Fruit fly (Drosophila melanogaster) whole organism, prepupa: ENCODE results near the gene CG6330.
A peak's percentile ranks its signal among the peaks of the same experiment; 100 is the strongest.

Experiments used
- Blimp-1 ChIP-seq: fragments of 200-800 bp; sonication (Bioruptor generic); optimal IDR thresholded peaks from 3 replicates; lab custom pipeline; 2017; ENCODE audit warnings: missing biosample characterization, missing genetic modification characterization, mild to moderate bottlenecking, moderate library complexity, missing genetic modification reagents
- CG10631 ChIP-seq: fragments of 200-800 bp; sonication (Bioruptor generic); optimal IDR thresholded peaks from 2 replicates; lab custom pipeline; 2016; ENCODE audit warnings: missing biosample characterization, missing genetic modification characterization
- CG11294 ChIP-seq: fragments of 200-800 bp; sonication (Bioruptor generic); IDR thresholded peaks from 2 replicates; pipeline ENCODE4 v1.3.6; 2022; ENCODE audit warnings: missing biosample characterization, missing genetic modification characterization
- CG11762 ChIP-seq: fragments of 200-800 bp; sonication (Bioruptor generic); optimal IDR thresholded peaks from 3 replicates; lab custom pipeline; 2016; ENCODE audit warnings: missing biosample characterization, missing genetic modification characterization; ENCODE audit not compliant: insufficient read depth
- CG11902 ChIP-seq: fragments of 200-800 bp; sonication (Bioruptor generic); optimal IDR thresholded peaks from 3 replicates; lab custom pipeline; 2016; ENCODE audit warnings: missing biosample characterization, missing genetic modification characterization
- CG1621 ChIP-seq: fragments of 200-800 bp; sonication (Bioruptor generic); optimal IDR thresholded peaks from 3 replicates; lab custom pipeline; 2018; ENCODE audit warnings: missing biosample characterization, mild to moderate bottlenecking, missing genetic modification characterization
- CG3032 ChIP-seq: fragments of 200-800 bp; optimal IDR thresholded peaks from 2 replicates; lab custom pipeline; 2019; ENCODE audit warnings: missing biosample characterization, mild to moderate bottlenecking, missing genetic modification characterization, moderate library complexity
- CG31627 ChIP-seq: fragments of 200-800 bp; sonication (Bioruptor generic); optimal IDR thresholded peaks from 3 replicates; lab custom pipeline; 2016; ENCODE audit warnings: missing biosample characterization, missing genetic modification characterization
- CG32006 ChIP-seq: fragments of 200-800 bp; sonication (Bioruptor generic); optimal IDR thresholded peaks from 3 replicates; lab custom pipeline; 2017; ENCODE audit warnings: missing biosample characterization, mild to moderate bottlenecking, missing genetic modification characterization
- CG34406 ChIP-seq: fragments of 200-800 bp; sonication (Bioruptor generic); optimal IDR thresholded peaks from 3 replicates; lab custom pipeline; 2016; ENCODE audit warnings: missing biosample characterization, missing genetic modification characterization
- CG4318 ChIP-seq: fragments of 200-800 bp; sonication (Bioruptor generic); optimal IDR thresholded peaks from 3 replicates; lab custom pipeline; 2017; ENCODE audit warnings: missing biosample characterization, mild to moderate bottlenecking, missing genetic modification characterization
- CG6163 ChIP-seq: fragments of 200-800 bp; sonication (Bioruptor generic); IDR thresholded peaks from 3 replicates; pipeline ENCODE4 v1.3.6; 2022; ENCODE audit warnings: missing biosample characterization, missing genetic modification characterization
- CG6276 ChIP-seq: fragments of 200-800 bp; sonication (Bioruptor generic); optimal IDR thresholded peaks from 2 replicates; lab custom pipeline; 2017; ENCODE audit warnings: missing biosample characterization, mild to moderate bottlenecking, missing genetic modification characterization
- CG6808 ChIP-seq: fragments of 200-800 bp; sonication (Bioruptor generic); optimal IDR thresholded peaks from 3 replicates; lab custom pipeline; 2017; ENCODE audit warnings: missing biosample characterization, missing genetic modification characterization, mild to moderate bottlenecking, moderate library complexity, missing genetic modification reagents
- CG6854 ChIP-seq: fragments of 200-800 bp; sonication (Bioruptor generic); optimal IDR thresholded peaks from 2 replicates; lab custom pipeline; 2017; ENCODE audit warnings: missing biosample characterization, mild to moderate bottlenecking, missing genetic modification characterization
- CG7368 ChIP-seq: fragments of 200-800 bp; sonication (Bioruptor generic); optimal IDR thresholded peaks from 3 replicates; lab custom pipeline; 2016; ENCODE audit warnings: missing biosample characterization, missing genetic modification characterization
- CG8319 ChIP-seq: fragments of 200-800 bp; sonication (Bioruptor generic); optimal IDR thresholded peaks from 3 replicates; lab custom pipeline; 2016; ENCODE audit warnings: missing biosample characterization, missing genetic modification characterization
- CG8632 ChIP-seq: fragments of 200-800 bp; sonication (Bioruptor generic); optimal IDR thresholded peaks from 3 replicates; lab custom pipeline; 2016; ENCODE audit warnings: missing biosample characterization, missing genetic modification characterization
- CG9139 ChIP-seq: fragments of 200-800 bp; sonication (Bioruptor generic); optimal IDR thresholded peaks from 3 replicates; lab custom pipeline; 2017; ENCODE audit warnings: missing biosample characterization, mild to moderate bottlenecking, missing genetic modification characterization
- Eip75B ChIP-seq: fragments of 200-800 bp; sonication (Bioruptor generic); optimal IDR thresholded peaks from 3 replicates; lab custom pipeline; 2016; ENCODE audit warnings: missing biosample characterization, missing genetic modification characterization
- Eip78C ChIP-seq: fragments of 200-800 bp; sonication (Bioruptor generic); peaks from one replicate; lab custom pipeline; 2016; ENCODE audit warnings: missing biosample characterization, missing genetic modification characterization
- Eip93F ChIP-seq: fragments of 200-800 bp; sonication (Bioruptor generic); optimal IDR thresholded peaks from 2 replicates; lab custom pipeline; 2016; ENCODE audit warnings: missing biosample characterization, mild to moderate bottlenecking, missing genetic modification characterization
- Ets96B ChIP-seq: fragments of 200-800 bp; optimal IDR thresholded peaks from 2 replicates; lab custom pipeline; 2019; ENCODE audit warnings: missing biosample characterization, mild to moderate bottlenecking, missing genetic modification characterization, moderate library complexity
- Gug ChIP-seq: fragments of 200-800 bp; sonication (Bioruptor generic); IDR thresholded peaks from 2 replicates; pipeline ENCODE4 v1.3.6; 2022; ENCODE audit warnings: missing biosample characterization, missing genetic modification characterization
- Hr38 ChIP-seq: sonication (Bioruptor generic); optimal IDR thresholded peaks from 2 replicates; lab custom pipeline; 2016; ENCODE audit warnings: missing biosample characterization, missing genetic modification characterization
- Hr39 ChIP-seq: fragments of 200-800 bp; sonication (Bioruptor generic); optimal IDR thresholded peaks from 2 replicates; lab custom pipeline; 2016; ENCODE audit warnings: missing biosample characterization, missing genetic modification characterization
- Met ChIP-seq: fragments of 200-800 bp; sonication (Bioruptor generic); optimal IDR thresholded peaks from 3 replicates; lab custom pipeline; 2016; ENCODE audit warnings: missing biosample characterization, missing genetic modification characterization
- OdsH ChIP-seq: fragments of 200-800 bp; sonication (Bioruptor generic); optimal IDR thresholded peaks from 3 replicates; lab custom pipeline; 2016; ENCODE audit warnings: missing biosample characterization, missing genetic modification characterization
- Smox ChIP-seq: fragments of 200-800 bp; sonication (Bioruptor generic); optimal IDR thresholded peaks from 3 replicates; lab custom pipeline; 2016; ENCODE audit warnings: missing biosample characterization, missing genetic modification characterization
- Sox14 ChIP-seq: fragments of 200-800 bp; sonication (Bioruptor generic); optimal IDR thresholded peaks from 3 replicates; lab custom pipeline; 2016; ENCODE audit warnings: missing biosample characterization, missing genetic modification characterization
- acj6 ChIP-seq: fragments of 200-800 bp; sonication (Bioruptor generic); optimal IDR thresholded peaks from 3 replicates; lab custom pipeline; 2016; ENCODE audit warnings: missing biosample characterization, missing genetic modification characterization
- cyc ChIP-seq: fragments of 200-800 bp; sonication (Bioruptor generic); optimal IDR thresholded peaks from 3 replicates; lab custom pipeline; 2016; ENCODE audit warnings: missing biosample characterization, missing genetic modification characterization
- dsx ChIP-seq: fragments of 200-800 bp; optimal IDR thresholded peaks from 3 replicates; lab custom pipeline; 2019; ENCODE audit warnings: missing biosample characterization, mild to moderate bottlenecking, missing genetic modification characterization, moderate library complexity; ENCODE audit not compliant: poor library complexity, severe bottlenecking
- eg ChIP-seq: fragments of 200-800 bp; sonication (Bioruptor generic); IDR thresholded peaks from 3 replicates; pipeline ENCODE4 v1.3.6; 2022; ENCODE audit warnings: missing biosample characterization, missing genetic modification characterization
- esn ChIP-seq: fragments of 200-800 bp; sonication (Bioruptor generic); optimal IDR thresholded peaks from 2 replicates; lab custom pipeline; 2016; ENCODE audit warnings: missing biosample characterization, mild to moderate bottlenecking, missing genetic modification characterization, moderate library complexity
- fd59A ChIP-seq: fragments of 200-800 bp; sonication (Bioruptor generic); optimal IDR thresholded peaks from 2 replicates; lab custom pipeline; 2017; ENCODE audit warnings: missing biosample characterization, mild to moderate bottlenecking, missing genetic modification characterization, missing genetic modification reagents
- fkh ChIP-seq: fragments of 200-800 bp; sonication (Bioruptor generic); optimal IDR thresholded peaks from 3 replicates; lab custom pipeline; 2017; ENCODE audit warnings: missing biosample characterization, mild to moderate bottlenecking, missing genetic modification characterization, moderate library complexity
- lz ChIP-seq: fragments of 200-800 bp; sonication (Bioruptor generic); optimal IDR thresholded peaks from 3 replicates; lab custom pipeline; 2016; ENCODE audit warnings: missing biosample characterization, missing genetic modification characterization
- net ChIP-seq: fragments of 200-800 bp; sonication (Bioruptor generic); optimal IDR thresholded peaks from 3 replicates; lab custom pipeline; 2016; ENCODE audit warnings: missing biosample characterization, missing genetic modification characterization
- spab ChIP-seq: fragments of 200-800 bp; sonication (Bioruptor generic); optimal IDR thresholded peaks from 2 replicates; lab custom pipeline; 2017; ENCODE audit warnings: missing biosample characterization, mild to moderate bottlenecking, missing genetic modification characterization, missing genetic modification reagents
- ss ChIP-seq, 2 experiments: fragments of 200-800 bp; sonication (Bioruptor generic); optimal IDR thresholded peaks; 2 replicates in 1 of 2; 3 replicates in 1 of 2; lab custom pipeline; 2017 to 2018; ENCODE audit warnings: mild to moderate bottlenecking in 2 of 2, missing biosample characterization in 2 of 2, missing genetic modification characterization in 2 of 2, moderate library complexity in 1 of 2
- svp ChIP-seq: fragments of 200-800 bp; sonication (Bioruptor generic); peaks from one replicate; lab custom pipeline; 2016; ENCODE audit warnings: missing biosample characterization, missing genetic modification characterization
- topi ChIP-seq: fragments of 200-800 bp; sonication (Bioruptor generic); optimal IDR thresholded peaks from 3 replicates; lab custom pipeline; 2016; ENCODE audit warnings: missing biosample characterization, missing genetic modification characterization

CG6330 gene

DNA sequence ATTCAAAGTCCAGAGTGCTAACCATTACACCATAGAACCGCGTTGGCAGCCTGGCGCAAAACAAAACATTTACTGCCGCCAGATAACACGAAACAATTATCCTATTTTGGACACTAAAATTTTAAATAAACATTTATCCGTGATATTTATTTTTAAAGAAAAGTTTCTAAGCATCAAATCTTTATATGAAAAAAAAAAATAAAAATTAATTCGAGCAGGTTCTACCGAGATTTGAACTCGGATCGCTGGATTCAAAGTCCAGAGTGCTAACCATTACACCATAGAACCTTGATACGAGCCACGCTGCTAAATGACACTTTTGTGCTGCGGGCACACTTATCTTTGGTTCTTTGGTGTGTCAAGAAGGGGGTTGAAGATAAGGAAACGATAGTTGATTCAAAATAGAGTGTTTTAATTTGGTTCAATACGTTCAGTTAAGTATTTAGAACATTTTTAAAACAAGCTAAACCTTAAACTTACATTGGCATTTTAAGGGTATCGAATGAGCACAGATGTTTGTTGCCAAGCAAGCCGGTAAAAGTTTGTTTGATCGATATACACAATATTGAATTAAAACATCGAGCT, 10.9 kb downstream of the CG6330 start, which contains the start of gene Spag1 (continued):
- TF ChIP-seq Sox14 (GFP tag; lab: Kevin White, UChicago), result peak; percentile 2
- peak; percentile 76 for TF ChIP-seq CG9139 (GFP tag; lab: Kevin White, UChicago)
- no peak for TF ChIP-seq CG11902 (GFP tag; lab: Kevin White, UChicago)
- TF ChIP-seq Eip93F, result peak; percentile 70
- no peak for TF ChIP-seq CG4318
- TF ChIP-seq net (GFP tag; lab: Kevin White, UChicago), result no peak
- no peak for TF ChIP-seq CG3032 (tag; lab: Kevin White, UChicago)
- TF ChIP-seq CG8632, result no peak
- TF ChIP-seq Hr38, result no peak
- TF ChIP-seq CG11762 (GFP tag; lab: Kevin White, UChicago), result no peak
- TF ChIP-seq CG11294 (GFP tag; lab: Robert Waterston, UW), result no peak
- no peak for TF ChIP-seq CG34406 (GFP tag; lab: Kevin White, UChicago)
- no peak for TF ChIP-seq CG7368 (GFP tag; lab: Kevin White, UChicago)
- TF ChIP-seq Blimp-1 (GFP tag; lab: Kevin White, UChicago), result no peak
- no peak for TF ChIP-seq Gug (GFP tag; lab: Robert Waterston, UW)
- TF ChIP-seq lz (GFP tag; lab: Kevin White, UChicago), result no peak
- TF ChIP-seq CG8319 (GFP tag; lab: Kevin White, UChicago), result no peak
- TF ChIP-seq CG1621, result no peak
- peak; percentile 86 for TF ChIP-seq CG6854 (GFP tag; lab: Kevin White, UChicago)
- TF ChIP-seq acj6 (GFP tag; lab: Kevin White, UChicago), result no peak
- no peak for TF ChIP-seq OdsH (GFP tag; lab: Kevin White, UChicago)
- no peak for TF ChIP-seq dsx
- TF ChIP-seq CG6808 (GFP tag; lab: Kevin White, UChicago), result peak; percentile 71
- no peak for TF ChIP-seq Eip75B (GFP tag; lab: Kevin White, UChicago)
- peak; percentile 71 to 80 for TF ChIP-seq ss (GFP tag; optimal IDR thresholded peaks at IDR 0.05; lab: Kevin White, UChicago)
- no peak for TF ChIP-seq Hr39 (GFP tag; lab: Kevin White, UChicago)
- peak; percentile 72 for TF ChIP-seq CG6276 (GFP tag; lab: Kevin White, UChicago)

DNA sequence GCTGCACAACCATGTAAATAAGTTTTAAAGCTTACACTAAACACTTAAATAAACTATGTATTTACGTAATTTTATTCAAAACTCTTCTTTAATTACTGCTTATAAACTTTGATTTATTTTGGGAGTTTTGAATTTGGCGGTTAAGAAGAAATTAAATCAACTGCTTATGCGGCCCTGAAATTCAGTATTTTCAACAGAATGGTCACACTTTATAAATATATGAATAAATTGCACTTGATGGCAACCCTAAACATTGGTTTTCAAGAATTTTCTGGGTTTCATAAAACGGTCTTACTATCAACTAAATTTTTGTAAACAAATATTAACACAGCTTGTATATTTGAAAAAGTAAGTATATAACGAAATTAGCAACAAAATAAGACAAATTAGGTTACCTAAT, 13.1 kb downstream of the CG6330 start, which contains the start of gene CG14252:
Gene CG14252 (plus strand): TSS at position 302 of the 400 bp plus-strand sequence.
- TF ChIP-seq fkh (GFP tag; lab: Kevin White, UChicago), result peak; percentile 96
- peak; percentile 3 for TF ChIP-seq Sox14 (GFP tag; lab: Kevin White, UChicago)
- TF ChIP-seq esn (GFP tag; lab: Kevin White, UChicago), result peak; percentile 3
- no peak for TF ChIP-seq CG1621
- TF ChIP-seq fd59A (GFP tag; lab: Kevin White, UChicago), result no peak
- TF ChIP-seq topi (GFP tag; lab: Kevin White, UChicago), result peak; percentile 4
- peak; percentile 70 for TF ChIP-seq Eip78C (GFP tag; lab: Kevin White, UChicago)

DNA sequence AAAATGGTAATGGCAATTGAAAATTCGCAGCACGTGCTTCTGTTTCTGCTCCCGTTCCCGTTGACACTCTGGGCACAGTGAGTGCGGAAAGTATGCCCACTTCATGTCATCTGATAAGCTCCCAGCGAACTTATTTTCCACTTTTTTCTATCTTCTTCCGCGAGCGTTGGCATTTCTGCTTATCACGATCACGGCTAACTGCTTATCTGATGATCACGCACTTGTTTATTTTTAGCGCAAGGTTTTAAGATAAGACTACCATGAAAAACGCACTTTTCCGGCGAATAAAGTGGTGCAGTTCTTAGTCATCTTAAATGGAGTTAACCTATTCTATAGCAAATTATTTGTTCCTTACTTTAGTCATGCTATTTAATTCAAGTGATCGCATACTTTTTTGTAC, 20.9 kb downstream of the CG6330 start:
- peak; percentile 11 for TF ChIP-seq CG10631 (GFP tag; lab: Kevin White, UChicago)
- no peak for TF ChIP-seq CG11294 (GFP tag; lab: Robert Waterston, UW)
- no peak for TF ChIP-seq Hr38
- no peak for TF ChIP-seq CG1621
- peak; percentile 36 for TF ChIP-seq cyc (GFP tag; lab: Kevin White, UChicago)
- no peak for TF ChIP-seq dsx
- no peak for TF ChIP-seq CG6854 (GFP tag; lab: Kevin White, UChicago)
- no peak for TF ChIP-seq Eip93F
- TF ChIP-seq Smox, result no peak
- TF ChIP-seq eg (GFP tag; lab: Robert Waterston, UW), result 0 out of 3 replicates have a peak, but pooled peaks have one; percentile 30
- no peak for TF ChIP-seq Met
- TF ChIP-seq Eip75B (GFP tag; lab: Kevin White, UChicago), result peak; percentile 24
- TF ChIP-seq CG3032 (tag; lab: Kevin White, UChicago), result peak; percentile 20
- no peak for TF ChIP-seq CG34406 (GFP tag; lab: Kevin White, UChicago)
- TF ChIP-seq Hr39 (GFP tag; lab: Kevin White, UChicago), result peak; percentile 62
- no peak for TF ChIP-seq topi (GFP tag; lab: Kevin White, UChicago)
- peak; percentile 40 for TF ChIP-seq esn (GFP tag; lab: Kevin White, UChicago)
- TF ChIP-seq Blimp-1 (GFP tag; lab: Kevin White, UChicago), result no peak
- no peak for TF ChIP-seq fkh (GFP tag; lab: Kevin White, UChicago)
- TF ChIP-seq CG9139 (GFP tag; lab: Kevin White, UChicago), result no peak
- TF ChIP-seq ss (GFP tag; optimal IDR thresholded peaks at IDR 0.05; lab: Kevin White, UChicago), result no peak
- TF ChIP-seq spab (GFP tag; lab: Kevin White, UChicago), result no peak
- TF ChIP-seq CG4318, result peak; percentile 31
- peak; percentile 48 for TF ChIP-seq CG31627
- no peak for TF ChIP-seq CG6163 (GFP tag; lab: Robert Waterston, UW)
- TF ChIP-seq CG11902 (GFP tag; lab: Kevin White, UChicago), result peak; percentile 28
- peak; percentile 11 for TF ChIP-seq Ets96B (tag; lab: Kevin White, UChicago)
- TF ChIP-seq CG8319 (GFP tag; lab: Kevin White, UChicago), result peak; percentile 17
- peak; percentile 74 for TF ChIP-seq CG32006 (GFP tag; lab: Kevin White, UChicago)
- peak; percentile 45 for TF ChIP-seq net (GFP tag; lab: Kevin White, UChicago)
- no peak for TF ChIP-seq svp
